Fruit fly (Drosophila melanogaster): Measurements from ENCODE around the gene CG17380.

dm6 chr3R:23438184-23438787, 34.8 kb upstream of the CG17380 start:
- no peak for TF ChIP-seq CG6854 (GFP tag; optimal IDR thresholded peaks at IDR 0.05)
- TF ChIP-seq eg (GFP tag; IDR thresholded peaks at IDR 0.05): no peak
- TF ChIP-seq acj6 (GFP tag; optimal IDR thresholded peaks at IDR 0.05): no peak
- no peak for TF ChIP-seq net (GFP tag; optimal IDR thresholded peaks at IDR 0.05)
- no peak for TF ChIP-seq salr (GFP tag; optimal IDR thresholded peaks at IDR 0.05)
- no peak for TF ChIP-seq CG11762 (GFP tag; optimal IDR thresholded peaks at IDR 0.05; ENCODE audit: insufficient read depth)
- TF ChIP-seq pdm3 (GFP tag; optimal IDR thresholded peaks at IDR 0.05): no peak
- no peak for TF ChIP-seq CG8632 (GFP tag; optimal IDR thresholded peaks at IDR 0.05)
- TF ChIP-seq Eip75B (GFP tag; optimal IDR thresholded peaks at IDR 0.05): no peak
- TF ChIP-seq CG6163 (GFP tag; IDR thresholded peaks at IDR 0.05): no peak
- no peak for TF ChIP-seq CG6276 (GFP tag; optimal IDR thresholded peaks at IDR 0.05)
- TF ChIP-seq dsx (GFP tag; optimal IDR thresholded peaks at IDR 0.05; ENCODE audit: poor library complexity, severe bottlenecking): no peak
- no peak for TF ChIP-seq Sox102F (GFP tag; optimal IDR thresholded peaks at IDR 0.05)
